Fruit fly (Drosophila melanogaster) whole organism, adult: ENCODE data around the gene CG14780.

ENCODE experiments used
- Clk ChIP-seq: fragments of 200-800 bp; sonication (Bioruptor generic); optimal IDR thresholded peaks from 2 replicates; lab custom pipeline; 2017; ENCODE audit warnings: missing biosample characterization, missing genetic modification characterization
- cic ChIP-seq: fragments of 200-800 bp; sonication (Bioruptor generic); optimal IDR thresholded peaks from 2 replicates; lab custom pipeline; 2017; ENCODE audit warnings: missing biosample characterization, mild to moderate bottlenecking, missing genetic modification characterization, moderate library complexity

DNA sequence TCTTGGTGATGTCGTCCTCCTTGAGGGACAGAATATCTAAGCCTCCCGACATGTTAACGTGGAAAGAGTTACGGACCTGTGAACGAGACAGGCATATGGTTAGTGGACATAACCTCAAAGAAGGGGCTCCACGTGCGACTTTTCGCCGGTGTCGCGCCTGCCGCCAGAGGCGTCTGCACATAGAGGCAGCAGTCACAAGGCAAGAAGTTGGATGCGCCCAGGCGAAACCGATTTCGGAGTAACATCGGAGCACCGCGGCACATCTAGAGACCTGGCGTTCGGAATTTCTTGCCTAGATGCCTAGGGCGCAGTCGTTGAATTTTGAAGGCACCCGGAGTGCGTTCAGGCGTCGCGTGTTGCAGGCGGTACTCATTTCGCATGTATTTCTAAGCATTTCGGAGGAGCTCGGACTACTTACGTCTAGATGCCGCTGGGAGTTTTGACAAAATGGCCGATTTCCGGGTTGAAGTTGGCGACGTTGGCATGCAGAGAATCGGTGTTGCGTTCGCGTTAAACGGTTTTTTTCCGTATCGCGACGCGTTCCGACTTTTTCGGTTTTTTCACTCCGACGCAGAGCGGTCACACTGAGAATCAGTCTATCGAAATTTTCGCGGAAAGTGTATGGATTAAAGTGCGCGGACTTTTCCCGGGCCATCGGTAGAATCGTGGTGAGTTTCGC lies 10.7 kb downstream of the CG14780 start, which contains the start of the genes sta and inc:
- peak; percentile 24 for TF ChIP-seq cic (GFP tag; lab: Kevin White, UChicago)
- TF ChIP-seq Clk (GFP tag; lab: Kevin White, UChicago) = peak; percentile 5
